Fruit fly (Drosophila melanogaster) whole organism, wandering third instar larva: Measurements from ENCODE around the gene Rchy1.

Source experiments
- Abd-B ChIP-seq: fragments of >200 bp; optimal IDR thresholded peaks from 2 replicates; lab custom pipeline; 2017; ENCODE audit warnings: missing biosample characterization, missing genetic modification characterization
- CG32264 ChIP-seq: fragments of 200-800 bp; sonication (Bioruptor generic); optimal IDR thresholded peaks from 2 replicates; lab custom pipeline; 2016; ENCODE audit warnings: missing biosample characterization, missing genetic modification characterization
- CG9705 ChIP-seq: fragments of 200-800 bp; sonication (Bioruptor generic); optimal IDR thresholded peaks from 2 replicates; lab custom pipeline; 2018; ENCODE audit warnings: missing biosample characterization, mild to moderate bottlenecking, missing genetic modification characterization
- CrebA ChIP-seq: fragments of 200-800 bp; sonication (Bioruptor generic); optimal IDR thresholded peaks from 2 replicates; lab custom pipeline; 2016; ENCODE audit warnings: missing biosample characterization, mild to moderate bottlenecking, missing genetic modification characterization, borderline replicate concordance
- Dfd ChIP-seq: fragments of >200 bp; optimal IDR thresholded peaks from 2 replicates; lab custom pipeline; 2017; ENCODE audit warnings: missing biosample characterization, missing genetic modification characterization
- Dif ChIP-seq: fragments of 200-275, 200-300 bp; sonication (Bioruptor generic); optimal IDR thresholded peaks from 2 replicates; lab custom pipeline; 2018; ENCODE audit warnings: missing biosample characterization, missing genetic modification characterization; ENCODE audit not compliant: partially characterized antibody
- GATAd ChIP-seq: sonication (Bioruptor generic); optimal IDR thresholded peaks from 2 replicates; lab custom pipeline; 2016; ENCODE audit warnings: missing biosample characterization, missing genetic modification characterization
- HLH106 ChIP-seq: fragments of 200-800 bp; optimal IDR thresholded peaks from 3 replicates; lab custom pipeline; 2019; ENCODE audit warnings: missing biosample characterization, mild to moderate bottlenecking, missing genetic modification characterization, moderate library complexity
- Hnf4 ChIP-seq: fragments of 200-800 bp; sonication (Bioruptor generic); optimal IDR thresholded peaks from 2 replicates; lab custom pipeline; 2016; ENCODE audit warnings: missing biosample characterization, mild to moderate bottlenecking, missing genetic modification characterization
- Hr78 ChIP-seq: fragments of >200 bp; optimal IDR thresholded peaks from 2 replicates; lab custom pipeline; 2017; ENCODE audit warnings: missing biosample characterization, missing genetic modification characterization
- Hr83 ChIP-seq: fragments of 200-300 bp; sonication (Bioruptor generic); optimal IDR thresholded peaks from 2 replicates; lab custom pipeline; 2016; ENCODE audit warnings: missing biosample characterization, mild to moderate bottlenecking, missing genetic modification characterization, moderate library complexity; ENCODE audit not compliant: poor library complexity, severe bottlenecking
- Jra ChIP-seq: sonication (Bioruptor generic); optimal IDR thresholded peaks from 2 replicates; lab custom pipeline; 2016; ENCODE audit warnings: missing biosample characterization, missing genetic modification characterization
- Mio ChIP-seq: sonication (Bioruptor generic); optimal IDR thresholded peaks from 2 replicates; lab custom pipeline; 2016; ENCODE audit warnings: missing biosample characterization, missing genetic modification characterization
- Myc ChIP-seq: fragments of >200 bp; optimal IDR thresholded peaks from 2 replicates; lab custom pipeline; 2017
- N ChIP-seq: fragments of >200 bp; optimal IDR thresholded peaks from 2 replicates; lab custom pipeline; 2018; ENCODE audit warnings: missing biosample characterization, missing external identifiers, missing genetic modification characterization
- OdsH ChIP-seq: fragments of 200-800 bp; sonication (Bioruptor generic); optimal IDR thresholded peaks from 2 replicates; lab custom pipeline; 2016; ENCODE audit warnings: missing biosample characterization, mild to moderate bottlenecking, missing genetic modification characterization
- Rel ChIP-seq, 2 experiments: fragments of 200-800 bp; sonication (Bioruptor generic) in 1 of 2; optimal IDR thresholded peaks; 2 replicates in 1 of 2; 3 replicates in 1 of 2; lab custom pipeline; 2016 to 2019; ENCODE audit warnings: mild to moderate bottlenecking in 2 of 2, missing biosample characterization in 2 of 2, missing genetic modification characterization in 2 of 2, moderate library complexity in 1 of 2
- Sp1 ChIP-seq: fragments of 200-800 bp; sonication (Bioruptor generic); optimal IDR thresholded peaks from 3 replicates; lab custom pipeline; 2019; ENCODE audit warnings: missing biosample characterization, mild to moderate bottlenecking, missing genetic modification characterization, moderate library complexity
- Vsx2 ChIP-seq: fragments of 200-300, 225-300 bp; sonication (Bioruptor generic); optimal IDR thresholded peaks from 2 replicates; lab custom pipeline; 2018; ENCODE audit warnings: missing biosample characterization, missing genetic modification characterization; ENCODE audit not compliant: partially characterized antibody
- br ChIP-seq: fragments of 200-800 bp; sonication (Bioruptor generic); optimal IDR thresholded peaks from 2 replicates; lab custom pipeline; 2016; ENCODE audit warnings: missing biosample characterization, missing genetic modification characterization
- brk ChIP-seq: fragments of 200-800 bp; sonication (Bioruptor generic); optimal IDR thresholded peaks from 2 replicates; lab custom pipeline; 2016; ENCODE audit warnings: missing biosample characterization, mild to moderate bottlenecking, missing genetic modification characterization
- dl ChIP-seq, 2 experiments: fragments of 175-275, 200-275 bp in 1 of 2; fragments of 200-275 bp in 1 of 2; sonication (Bioruptor generic); optimal IDR thresholded peaks; lab custom pipeline; 2018; ENCODE audit warnings: mild to moderate bottlenecking in 2 of 2, missing biosample characterization in 2 of 2, missing genetic modification characterization in 2 of 2, moderate library complexity in 2 of 2; ENCODE audit not compliant: partially characterized antibody in 2 of 2, insufficient read depth in 1 of 2
- dmrt93B ChIP-seq: fragments of 200-800 bp; sonication (Bioruptor generic); optimal IDR thresholded peaks from 2 replicates; lab custom pipeline; 2018; ENCODE audit warnings: missing biosample characterization, mild to moderate bottlenecking, missing genetic modification characterization
- dsf ChIP-seq: sonication (Bioruptor generic); optimal IDR thresholded peaks from 2 replicates; lab custom pipeline; 2016; ENCODE audit warnings: missing biosample characterization, missing genetic modification characterization, borderline replicate concordance
- ey ChIP-seq: fragments of 200-800 bp; sonication (Bioruptor generic); optimal IDR thresholded peaks from 2 replicates; lab custom pipeline; 2016; ENCODE audit warnings: missing biosample characterization, missing genetic modification characterization
- foxo ChIP-seq, 2 experiments: fragments of 200-800 bp; sonication (Bioruptor generic); optimal IDR thresholded peaks; 2 replicates in 1 of 2; 3 replicates in 1 of 2; lab custom pipeline; 2016 to 2017; ENCODE audit warnings: missing biosample characterization in 2 of 2, missing genetic modification characterization in 2 of 2
- fru ChIP-seq: fragments of 200-800 bp; sonication (Bioruptor generic); optimal IDR thresholded peaks from 3 replicates; lab custom pipeline; 2016; ENCODE audit warnings: missing biosample characterization, mild to moderate bottlenecking, missing genetic modification characterization
- h ChIP-seq: fragments of 200-800 bp; sonication (Bioruptor generic); optimal IDR thresholded peaks from 3 replicates; lab custom pipeline; 2016; ENCODE audit warnings: missing biosample characterization, mild to moderate bottlenecking, missing genetic modification characterization
- jim ChIP-seq: fragments of 175-275, 200-325 bp; sonication (Bioruptor generic); optimal IDR thresholded peaks from 2 replicates; lab custom pipeline; 2016; ENCODE audit warnings: missing biosample characterization, mild to moderate bottlenecking, missing genetic modification characterization
- lola ChIP-seq: fragments of >200 bp; optimal IDR thresholded peaks from 2 replicates; lab custom pipeline; 2017; ENCODE audit warnings: missing biosample characterization, missing genetic modification characterization
- pan ChIP-seq: fragments of >200 bp; optimal IDR thresholded peaks from 2 replicates; lab custom pipeline; 2017
- psq ChIP-seq: fragments of 200-800 bp; sonication (Bioruptor generic); optimal IDR thresholded peaks from 3 replicates; lab custom pipeline; 2017; ENCODE audit warnings: missing biosample characterization, mild to moderate bottlenecking, missing genetic modification characterization, moderate library complexity
- rgr ChIP-seq: fragments of 200-800 bp; sonication (Bioruptor generic); optimal IDR thresholded peaks from 3 replicates; lab custom pipeline; 2016; ENCODE audit warnings: missing biosample characterization, mild to moderate bottlenecking, missing genetic modification characterization
- sage ChIP-seq: fragments of 200-800 bp; sonication (Bioruptor generic); optimal IDR thresholded peaks from 2 replicates; lab custom pipeline; 2016; ENCODE audit warnings: missing biosample characterization, mild to moderate bottlenecking, missing genetic modification characterization
- sv ChIP-seq: fragments of 200-800 bp; sonication (Bioruptor generic); optimal IDR thresholded peaks from 3 replicates; lab custom pipeline; 2016; ENCODE audit warnings: missing biosample characterization, missing genetic modification characterization
- tai ChIP-seq: sonication (Bioruptor generic); optimal IDR thresholded peaks from 2 replicates; lab custom pipeline; 2016; ENCODE audit warnings: missing biosample characterization, missing genetic modification characterization
- usp ChIP-seq: fragments of >200 bp; optimal IDR thresholded peaks from 2 replicates; lab custom pipeline; 2017; ENCODE audit warnings: missing biosample characterization, missing genetic modification characterization
- woc ChIP-seq: sonication (Bioruptor generic); optimal IDR thresholded peaks from 2 replicates; lab custom pipeline; 2016; ENCODE audit warnings: missing biosample characterization, mild to moderate bottlenecking, missing genetic modification characterization

Gene Rchy1

dm6 chr2L:6488676-6489140 lies 23.2 kb upstream of the Rchy1 start, which contains the start of the genes KFase and epsilonCOP:
Gene KFase (minus strand): TSS chr2L:6488756.
Gene epsilonCOP (plus strand): TSS chr2L:6489090.
- TF ChIP-seq Mio (GFP tag; lab: Kevin White, UChicago) (no peak), Myc (lab: Kevin White, UChicago) (no peak), Hr83 (GFP tag; lab: Kevin White, UChicago) (peak; percentile 75), tai (GFP tag; lab: Kevin White, UChicago) (no peak), h (GFP tag; lab: Kevin White, UChicago) (peak; percentile 68), br (GFP tag; lab: Kevin White, UChicago) (peak; percentile 28), ey (GFP tag; lab: Kevin White, UChicago) (peak; percentile 48), CrebA (GFP tag; lab: Kevin White, UChicago) (no peak), Rel (GFP tag; optimal IDR thresholded peaks at IDR 0.05; lab: Kevin White, UChicago) (no peak), Rel (tag; optimal IDR thresholded peaks at IDR 0.05; lab: Kevin White, UChicago) (peak; percentile 67), brk (GFP tag; lab: Kevin White, UChicago) (no peak), OdsH (GFP tag; lab: Kevin White, UChicago) (peak; percentile 55), dmrt93B (GFP tag; lab: Kevin White, UChicago) (no peak), lola (GFP tag; lab: Kevin White, UChicago) (no peak), HLH106 (tag; lab: Kevin White, UChicago) (peak; percentile 51), dsf (peak; percentile 49), pan (lab: Kevin White, UChicago) (no peak), Sp1 (GFP tag; lab: Kevin White, UChicago) (peak; percentile 41), Abd-B (GFP tag; lab: Kevin White, UChicago) (no peak), fru (GFP tag; lab: Kevin White, UChicago) (no peak), CG9705 (GFP tag; lab: Kevin White, UChicago) (peak; percentile 28), Jra (GFP tag; lab: Kevin White, UChicago) (peak; percentile 75), N (GFP tag; lab: Kevin White, UChicago) (no peak), Vsx2 (no peak), rgr (GFP tag; lab: Kevin White, UChicago) (peak; percentile 51), dl (GFP tag; optimal IDR thresholded peaks at IDR 0.05; lab: Kevin White, UChicago; ENCODE audit: insufficient read depth in 1 of 2, partially characterized antibody in 2 of 2) (no peak), Hr78 (no peak), psq (GFP tag; lab: Kevin White, UChicago) (peak; percentile 36), Dif (GFP tag; lab: Kevin White, UChicago) (no peak), sage (GFP tag; lab: Kevin White, UChicago) (no peak), foxo (GFP tag; optimal IDR thresholded peaks at IDR 0.05; lab: Kevin White, UChicago) (peak in 1 of 2 experiments; percentile 47), GATAd (GFP tag; lab: Kevin White, UChicago) (no peak), sv (GFP tag; lab: Kevin White, UChicago) (peak; percentile 40), Hnf4 (GFP tag; lab: Kevin White, UChicago) (peak; percentile 83), Dfd (GFP tag; lab: Kevin White, UChicago) (no peak), woc (GFP tag; lab: Kevin White, UChicago) (no peak), jim (GFP tag; lab: Kevin White, UChicago) (no peak), usp (GFP tag; lab: Kevin White, UChicago) (no peak), CG32264 (GFP tag; lab: Kevin White, UChicago) (no peak)

DNA sequence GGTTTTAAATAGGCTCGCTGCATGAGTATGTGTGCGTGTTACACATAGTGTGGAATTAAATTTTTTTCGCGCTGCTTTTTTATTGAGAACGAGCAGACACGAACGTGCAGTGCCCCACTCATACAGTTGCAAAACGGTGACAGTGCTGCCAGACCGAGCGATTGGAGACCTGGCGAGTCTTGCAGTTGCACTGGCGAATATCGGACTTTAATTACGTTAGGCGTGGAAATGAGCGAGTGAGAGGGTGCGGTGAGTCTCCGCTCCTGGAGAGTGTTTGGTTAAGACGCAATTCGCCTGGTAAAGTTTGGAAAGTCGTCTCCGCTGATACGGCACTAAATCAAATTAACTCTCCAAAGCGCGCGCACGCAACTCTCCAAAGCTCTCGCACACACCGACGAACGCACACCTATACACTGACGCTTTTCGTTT lies 15.9 kb upstream of the Rchy1 start:
- TF ChIP-seq pan (lab: Kevin White, UChicago), result no peak
- TF ChIP-seq sv (GFP tag; lab: Kevin White, UChicago), result no peak
- TF ChIP-seq lola (GFP tag; lab: Kevin White, UChicago), result no peak
- no peak for TF ChIP-seq Vsx2
- no peak for TF ChIP-seq CrebA (GFP tag; lab: Kevin White, UChicago)
- TF ChIP-seq jim (GFP tag; lab: Kevin White, UChicago), result no peak
- TF ChIP-seq Hr78, result no peak
- no peak for TF ChIP-seq woc (GFP tag; lab: Kevin White, UChicago)
- peak; percentile 84 for TF ChIP-seq Myc (lab: Kevin White, UChicago)
- no peak for TF ChIP-seq Mio (GFP tag; lab: Kevin White, UChicago)
- TF ChIP-seq psq (GFP tag; lab: Kevin White, UChicago), result no peak
- peak; percentile 0 for TF ChIP-seq OdsH (GFP tag; lab: Kevin White, UChicago)
- peak; percentile 40 for TF ChIP-seq h (GFP tag; lab: Kevin White, UChicago)
- no peak for TF ChIP-seq CG9705 (GFP tag; lab: Kevin White, UChicago)
- TF ChIP-seq Abd-B (GFP tag; lab: Kevin White, UChicago), result no peak
- no peak for TF ChIP-seq HLH106 (tag; lab: Kevin White, UChicago)
- peak; percentile 65 for TF ChIP-seq N (GFP tag; lab: Kevin White, UChicago)
- no peak for TF ChIP-seq Jra (GFP tag; lab: Kevin White, UChicago)
- no peak for TF ChIP-seq dsf
- TF ChIP-seq sage (GFP tag; lab: Kevin White, UChicago), result no peak
- TF ChIP-seq dl (GFP tag; optimal IDR thresholded peaks at IDR 0.05; lab: Kevin White, UChicago; ENCODE audit: insufficient read depth in 1 of 2, partially characterized antibody in 2 of 2), result peak in 1 of 2 experiments; percentile 54
- no peak for TF ChIP-seq usp (GFP tag; lab: Kevin White, UChicago)
- no peak for TF ChIP-seq GATAd (GFP tag; lab: Kevin White, UChicago)
- peak; percentile 59 for TF ChIP-seq Hr83 (GFP tag; lab: Kevin White, UChicago)
- no peak for TF ChIP-seq Hnf4 (GFP tag; lab: Kevin White, UChicago)
- no peak for TF ChIP-seq ey (GFP tag; lab: Kevin White, UChicago)
- TF ChIP-seq CG32264 (GFP tag; lab: Kevin White, UChicago), result no peak
- no peak for TF ChIP-seq dmrt93B (GFP tag; lab: Kevin White, UChicago)
- TF ChIP-seq brk (GFP tag; lab: Kevin White, UChicago), result no peak
- TF ChIP-seq fru (GFP tag; lab: Kevin White, UChicago), result peak; percentile 3
- peak; percentile 8 for TF ChIP-seq Sp1 (GFP tag; lab: Kevin White, UChicago)
- TF ChIP-seq Dfd (GFP tag; lab: Kevin White, UChicago), result no peak
- TF ChIP-seq foxo (GFP tag; optimal IDR thresholded peaks at IDR 0.05; lab: Kevin White, UChicago), result peak in 1 of 2 experiments; percentile 28
- TF ChIP-seq tai (GFP tag; lab: Kevin White, UChicago), result no peak
- peak; percentile 29 for TF ChIP-seq rgr (GFP tag; lab: Kevin White, UChicago)
- no peak for TF ChIP-seq Dif (GFP tag; lab: Kevin White, UChicago)
- TF ChIP-seq Rel (GFP tag; optimal IDR thresholded peaks at IDR 0.05; lab: Kevin White, UChicago), result no peak
- peak; percentile 16 for TF ChIP-seq Rel (tag; optimal IDR thresholded peaks at IDR 0.05; lab: Kevin White, UChicago)
- peak; percentile 6 for TF ChIP-seq br (GFP tag; lab: Kevin White, UChicago)
